Worm (Caenorhabditis elegans): ENCODE measurements around the gene fbxb-78.
A peak's percentile ranks its signal among the peaks of the same experiment; 100 is the strongest.

The fbxb-78 gene

ce11 chrIV:4749728-4750278, 12.4 kb downstream of the fbxb-78 start, which contains the start of the genes rpl-20 and Y17G9B.5 (continued):
- TF ChIP-seq K11D2.4 (GFP tag; IDR thresholded peaks at IDR 0.05) (peak; percentile 100), xnd-1 (tag; optimal IDR thresholded peaks at IDR 0.05) (peak; percentile 92), Y56A3A.18 (GFP tag; IDR thresholded peaks at IDR 0.05) (peak; percentile 99), lin-40 (tag; optimal IDR thresholded peaks at IDR 0.05) (peak; percentile 99), sdz-38 (tag; optimal IDR thresholded peaks at IDR 0.05) (no peak)

DNA sequence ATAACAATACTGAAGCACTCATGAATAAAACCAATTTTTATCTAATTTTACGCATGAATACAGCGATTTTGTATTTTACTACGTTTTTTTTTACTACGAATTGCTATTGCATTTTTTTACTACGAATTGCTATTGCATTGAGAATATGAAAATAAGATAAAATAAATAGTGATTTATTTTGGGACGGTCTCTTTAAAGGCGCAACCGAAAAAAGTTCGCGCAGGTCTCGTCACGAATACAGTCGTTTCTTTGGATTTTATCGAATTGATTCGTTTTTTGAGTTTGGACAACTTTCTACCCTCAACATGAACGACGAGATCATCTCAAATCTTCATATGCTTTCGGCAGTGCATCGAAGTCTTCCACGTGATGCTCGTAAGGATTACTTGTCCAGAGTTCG, 14.5 kb downstream of the fbxb-78 start, which contains the start of gene Y17G9B.4:
Gene Y17G9B.4 (plus strand): TSS at position 306 of the 400 bp plus-strand sequence.
- no peak for TF ChIP-seq ztf-25 (GFP tag; IDR thresholded peaks at IDR 0.05)
- TF ChIP-seq cebp-2 (GFP tag; IDR thresholded peaks at IDR 0.05), result no peak
- TF ChIP-seq Y67H2A.10 (GFP tag; conservative IDR thresholded peaks at IDR 0.05), result no peak
- TF ChIP-seq somi-1 (GFP tag; optimal IDR thresholded peaks at IDR 0.05), result no peak
- TF ChIP-seq attf-5 (GFP tag; optimal IDR thresholded peaks at IDR 0.05), result no peak
- TF ChIP-seq die-1 (tag; optimal IDR thresholded peaks at IDR 0.05), result no peak
- TF ChIP-seq D2030.7 (GFP tag; IDR thresholded peaks at IDR 0.05), result peak; percentile 53
- TF ChIP-seq lsl-1 (GFP tag; optimal IDR thresholded peaks at IDR 0.05), result peak; percentile 91
- no peak for TF ChIP-seq rcor-1 (GFP tag; IDR thresholded peaks at IDR 0.05)
- TF ChIP-seq snpc-4 (GFP tag; optimal IDR thresholded peaks at IDR 0.05), result no peak
- peak in 2 of 4 experiments; percentile 25 to 52 for TF ChIP-seq snpc-4 (tag; optimal IDR thresholded peaks at IDR 0.05)
- TF ChIP-seq tbp1 (GFP tag; optimal IDR thresholded peaks at IDR 0.05), result peak; percentile 17
- peak; percentile 42 for TF ChIP-seq madf-8 (GFP tag; conservative IDR thresholded peaks at IDR 0.05)
- TF ChIP-seq ceh-100 (GFP tag; IDR thresholded peaks at IDR 0.05), result no peak
- TF ChIP-seq K12H6.12 (tag; optimal IDR thresholded peaks at IDR 0.05), result no peak
- TF ChIP-seq hmg-20 (GFP tag; IDR thresholded peaks at IDR 0.05), result no peak
- peak; percentile 86 for TF ChIP-seq xnd-1 (tag; optimal IDR thresholded peaks at IDR 0.05)
- peak; percentile 90 for TF ChIP-seq F33H1.4 (GFP tag; IDR thresholded peaks at IDR 0.05)
- no peak for TF ChIP-seq hrde-1 (tag; optimal IDR thresholded peaks at IDR 0.05; ENCODE audit: borderline replicate concordance)
- TF ChIP-seq nhr-90 (tag; optimal IDR thresholded peaks at IDR 0.05), result no peak
- peak; percentile 83 for TF ChIP-seq madf-6 (GFP tag; IDR thresholded peaks at IDR 0.05)
- TF ChIP-seq egl-44 (GFP tag; IDR thresholded peaks at IDR 0.05), result no peak
- TF ChIP-seq sptf-2 (GFP tag; optimal IDR thresholded peaks at IDR 0.05), result no peak
- TF ChIP-seq ztf-28 (GFP tag; IDR thresholded peaks at IDR 0.05), result no peak

ce11 chrIV:4755929-4756655, 18.7 kb downstream of the fbxb-78 start, which contains the start of the genes fbxb-77 and Y17G9B.11:
Gene fbxb-77, minus strand, starts transcription at chrIV:4756157.
Gene Y17G9B.11, plus strand, starts transcription at chrIV:4756605.
- TF ChIP-seq zfh-2 (GFP tag; conservative IDR thresholded peaks at IDR 0.05) (no peak), let-526 (GFP tag; IDR thresholded peaks at IDR 0.05) (no peak), hlh-26 (GFP tag; conservative IDR thresholded peaks at IDR 0.05) (no peak)

- TF ChIP-seq hmg-1.2 (GFP tag; IDR thresholded peaks at IDR 0.05) (peak; percentile 44; the same call in 1 of the 2 replicates), Y56A3A.18 (GFP tag; IDR thresholded peaks at IDR 0.05) (no peak), T07F8.4 (tag; optimal IDR thresholded peaks at IDR 0.05) (no peak), tbp1 (GFP tag; optimal IDR thresholded peaks at IDR 0.05) (peak; percentile 51), nhr-90 (tag; optimal IDR thresholded peaks at IDR 0.05) (no peak), snpc-1.3 (tag; optimal IDR thresholded peaks at IDR 0.05; ENCODE audit: insufficient read depth) (peak; percentile 11), cebp-1 (GFP tag; IDR thresholded peaks at IDR 0.05) (no peak), cebp-1 (tag; optimal IDR thresholded peaks at IDR 0.05) (peak; percentile 11), athp-1 (tag; optimal IDR thresholded peaks at IDR 0.05) (peak; percentile 10), Y53G8AR.9 (GFP tag; conservative IDR thresholded peaks at IDR 0.05) (no peak), die-1 (tag; optimal IDR thresholded peaks at IDR 0.05) (peak; percentile 25), lsl-1 (GFP tag; optimal IDR thresholded peaks at IDR 0.05) (peak; percentile 23), repo-1 (tag; optimal IDR thresholded peaks at IDR 0.05) (peak; percentile 11), lin-54 (GFP tag; optimal IDR thresholded peaks at IDR 0.05) (peak; percentile 45), F57A8.1 (GFP tag; optimal IDR thresholded peaks at IDR 0.05) (no peak), B0336.3 (GFP tag; IDR thresholded peaks at IDR 0.05) (peak; percentile 75)
Observed at ce11 chrIV:4758659-4759058, 21.3 kb downstream of the fbxb-78 start, which contains the start of gene Y17G9B.8. Gene Y17G9B.8, minus strand, starts transcription at chrIV:4758840.

Data from whole organism, young adult.